Worm (Caenorhabditis elegans) whole organism, young adult: ENCODE results near the gene T04A6.1.

Experiments used
- B0336.3 ChIP-seq: fragments of 200-800 bp; sonication (Bioruptor generic); IDR thresholded peaks from 2 replicates; pipeline ENCODE4 v1.3.6; 2022; ENCODE audit warnings: missing genetic modification characterization, missing compliant biosample characterization
- C06A6.2 ChIP-seq: fragments of 200-800 bp; sonication (Bioruptor generic); conservative IDR thresholded peaks from 2 replicates; pipeline ENCODE4 v1.3.6; 2022; ENCODE audit warnings: missing genetic modification characterization, missing compliant biosample characterization
- C17E4.6 ChIP-seq: fragments of 200-800 bp; sonication (Bioruptor generic); IDR thresholded peaks from 2 replicates; pipeline ENCODE4 v1.3.6; 2022; ENCODE audit warnings: missing genetic modification reagents, missing genetic modification characterization, missing compliant biosample characterization
- F10E7.11 ChIP-seq: sonication (generic microtip); optimal IDR thresholded peaks from 2 replicates; lab custom pipeline; 2017; ENCODE audit warnings: mild to moderate bottlenecking, missing genetic modification characterization, moderate library complexity, missing compliant biosample characterization
- F33H1.4 ChIP-seq: fragments of 200-800 bp; sonication (Bioruptor generic); IDR thresholded peaks from 2 replicates; pipeline ENCODE4 v1.3.6; 2022; ENCODE audit warnings: missing genetic modification reagents, missing genetic modification characterization, missing compliant biosample characterization
- F39B2.1 ChIP-seq: fragments of 200-800 bp; sonication (Bioruptor generic); IDR thresholded peaks from 2 replicates; pipeline ENCODE4 v1.3.6; 2022; ENCODE audit warnings: missing genetic modification reagents, missing genetic modification characterization, missing compliant biosample characterization
- F49E8.2 ChIP-seq: sonication (generic microtip); optimal IDR thresholded peaks from 3 replicates; lab custom pipeline; 2017; ENCODE audit warnings: missing genetic modification characterization, mild to moderate bottlenecking, missing compliant biosample characterization, antibody characterized with exemption, moderate library complexity; ENCODE audit not compliant: insufficient read depth
- F55B11.4 ChIP-seq: sonication (generic microtip); optimal IDR thresholded peaks from 2 replicates; lab custom pipeline; 2016; ENCODE audit warnings: missing compliant biosample characterization, missing genetic modification characterization, borderline replicate concordance; ENCODE audit not compliant: insufficient read depth
- K11D2.4 ChIP-seq: fragments of 200-800 bp; sonication (Bioruptor generic); IDR thresholded peaks from 2 replicates; pipeline ENCODE4 v1.3.6; 2022; ENCODE audit warnings: missing genetic modification reagents, missing genetic modification characterization, missing compliant biosample characterization
- T07F8.4 ChIP-seq: sonication (generic microtip); optimal IDR thresholded peaks from 2 replicates; lab custom pipeline; 2016; ENCODE audit warnings: mild to moderate bottlenecking, missing genetic modification characterization, moderate library complexity, missing compliant biosample characterization
- Y56A3A.18 ChIP-seq: fragments of 200-800 bp; sonication (Bioruptor generic); IDR thresholded peaks from 2 replicates; pipeline ENCODE4 v1.3.6; 2022; ENCODE audit warnings: missing genetic modification reagents, missing genetic modification characterization, missing compliant biosample characterization
- Y67H2A.10 ChIP-seq: fragments of 200-800 bp; sonication (Bioruptor generic); conservative IDR thresholded peaks from 2 replicates; pipeline ENCODE4 v1.3.6; 2022; ENCODE audit warnings: missing genetic modification reagents, missing genetic modification characterization, missing compliant biosample characterization
- ama-1 ChIP-seq, 3 experiments: fragments of 150-350 bp in 1 of 3; sonication (generic microtip) in 2 of 3; optimal IDR thresholded peaks; 2 replicates each; lab custom pipeline; 2014 to 2018; ENCODE audit warnings: missing biosample characterization in 2 of 3, missing genetic modification characterization in 2 of 3, missing genetic modification reagents in 2 of 3
- aptf-2 ChIP-seq: fragments of 200-800 bp; sonication (Bioruptor generic); conservative IDR thresholded peaks from 2 replicates; pipeline ENCODE4 v1.3.6; 2022; ENCODE audit warnings: missing genetic modification reagents, missing genetic modification characterization, missing compliant biosample characterization
- athp-1 ChIP-seq: sonication (generic microtip); optimal IDR thresholded peaks from 2 replicates; lab custom pipeline; 2017; ENCODE audit warnings: mild to moderate bottlenecking, missing genetic modification characterization, missing compliant biosample characterization
- attf-3 ChIP-seq: fragments of 200-800 bp; sonication (Bioruptor generic); conservative IDR thresholded peaks from 2 replicates; pipeline ENCODE4 v1.3.6; 2022; ENCODE audit warnings: missing genetic modification reagents, missing genetic modification characterization, missing compliant biosample characterization
- bed-2 ChIP-seq: fragments of 200-800 bp; sonication (Bioruptor generic); IDR thresholded peaks from 2 replicates; pipeline ENCODE4 v1.3.6; 2022; ENCODE audit warnings: missing genetic modification reagents, missing genetic modification characterization, missing compliant biosample characterization
- ceh-100 ChIP-seq: fragments of 200-800 bp; sonication (Bioruptor generic); IDR thresholded peaks from 2 replicates; pipeline ENCODE4 v1.3.6; 2022; ENCODE audit warnings: missing genetic modification reagents, missing genetic modification characterization, missing compliant biosample characterization
- ceh-27 ChIP-seq: fragments of 200-800 bp; sonication (Bioruptor generic); optimal IDR thresholded peaks from 2 replicates; lab custom pipeline; 2018; ENCODE audit warnings: mild to moderate bottlenecking, missing genetic modification characterization, moderate library complexity, missing compliant biosample characterization
- chd-7 ChIP-seq: sonication (generic microtip); optimal IDR thresholded peaks from 2 replicates; lab custom pipeline; 2016; ENCODE audit warnings: mild to moderate bottlenecking, missing genetic modification characterization, moderate library complexity, missing compliant biosample characterization
- die-1 ChIP-seq: sonication (generic microtip); optimal IDR thresholded peaks from 2 replicates; lab custom pipeline; 2016; ENCODE audit warnings: missing genotype, mild to moderate bottlenecking, missing genetic modification characterization, missing compliant biosample characterization
- dox-1 ChIP-seq: fragments of 200-800 bp; sonication (Bioruptor generic); IDR thresholded peaks from 2 replicates; pipeline ENCODE4 v1.3.6; 2022; ENCODE audit warnings: missing genetic modification reagents, missing genetic modification characterization, missing compliant biosample characterization
- dpl-1 ChIP-seq: fragments of 150-350 bp; optimal IDR thresholded peaks from 2 replicates; lab custom pipeline; 2014; ENCODE audit warnings: missing biosample characterization, missing genetic modification reagents, missing genetic modification characterization
- efl-1 ChIP-seq: fragments of 150-350 bp; optimal IDR thresholded peaks from 2 replicates; lab custom pipeline; 2014; ENCODE audit warnings: missing biosample characterization, missing genetic modification reagents, missing genetic modification characterization
- egl-18 ChIP-seq: fragments of 200-800 bp; sonication (Bioruptor generic); IDR thresholded peaks from 2 replicates; pipeline ENCODE4 v1.3.6; 2022; ENCODE audit warnings: missing genetic modification reagents, missing genetic modification characterization, missing compliant biosample characterization
- ets-4 ChIP-seq: fragments of 200-800 bp; sonication (Bioruptor generic); optimal IDR thresholded peaks from 2 replicates; lab custom pipeline; 2018; ENCODE audit warnings: mild to moderate bottlenecking, missing genetic modification characterization, missing compliant biosample characterization
- hmg-20 ChIP-seq: fragments of 200-800 bp; sonication (Bioruptor generic); IDR thresholded peaks from 2 replicates; pipeline ENCODE4 v1.3.6; 2022; ENCODE audit warnings: missing genetic modification reagents, missing genetic modification characterization, missing compliant biosample characterization
- let-607 ChIP-seq, 2 experiments: fragments of 200-800 bp in 1 of 2; sonication (Bioruptor generic) in 1 of 2; sonication (generic microtip) in 1 of 2; optimal IDR thresholded peaks; 2 replicates each; lab custom pipeline; 2016 to 2018; ENCODE audit warnings: mild to moderate bottlenecking in 2 of 2, missing compliant biosample characterization in 2 of 2, missing genetic modification characterization in 2 of 2, moderate library complexity in 2 of 2, missing genotype in 1 of 2
- madf-6 ChIP-seq: fragments of 200-800 bp; sonication (Bioruptor generic); IDR thresholded peaks from 2 replicates; pipeline ENCODE4 v1.3.6; 2022; ENCODE audit warnings: missing genetic modification reagents, missing genetic modification characterization, missing compliant biosample characterization
- madf-8 ChIP-seq: fragments of 200-800 bp; sonication (Bioruptor generic); conservative IDR thresholded peaks from 2 replicates; pipeline ENCODE4 v1.3.6; 2022; ENCODE audit warnings: missing genetic modification reagents, missing genetic modification characterization, missing compliant biosample characterization
- mxl-1 ChIP-seq: sonication (generic microtip); optimal IDR thresholded peaks from 2 replicates; lab custom pipeline; 2016; ENCODE audit warnings: missing genetic modification characterization, missing compliant biosample characterization
- nfya-1 ChIP-seq: sonication (generic microtip); optimal IDR thresholded peaks from 2 replicates; lab custom pipeline; 2017; ENCODE audit warnings: antibody characterized with exemption, missing compliant biosample characterization, missing genetic modification characterization, borderline replicate concordance; ENCODE audit not compliant: insufficient read depth
- nfya-2 ChIP-seq: fragments of 200-800 bp; sonication (Bioruptor generic); IDR thresholded peaks from 2 replicates; pipeline ENCODE4 v1.3.6; 2022; ENCODE audit warnings: missing genetic modification reagents, missing genetic modification characterization, missing compliant biosample characterization
- nhr-179 ChIP-seq: sonication (generic microtip); optimal IDR thresholded peaks from 2 replicates; lab custom pipeline; 2016; ENCODE audit warnings: mild to moderate bottlenecking, missing genetic modification characterization, missing compliant biosample characterization
- nhr-80 ChIP-seq: sonication (generic microtip); optimal IDR thresholded peaks from 2 replicates; lab custom pipeline; 2016; ENCODE audit warnings: missing genetic modification characterization, missing compliant biosample characterization
- pha-4 ChIP-seq: fragments of 150-350 bp; sonication (generic microtip); optimal IDR thresholded peaks from 2 replicates; lab custom pipeline; 2014; ENCODE audit warnings: missing biosample characterization, missing genetic modification reagents, missing genetic modification characterization
- rcor-1 ChIP-seq: fragments of 200-800 bp; sonication (Bioruptor generic); IDR thresholded peaks from 2 replicates; pipeline ENCODE4 v1.3.6; 2022; ENCODE audit warnings: missing genetic modification reagents, missing genetic modification characterization, missing compliant biosample characterization
- rec-8 ChIP-seq, 2 experiments: sonication (generic microtip); optimal IDR thresholded peaks; 2 replicates each; lab custom pipeline; 2016; ENCODE audit warnings: mild to moderate bottlenecking in 2 of 2, missing genetic modification characterization in 2 of 2, missing genetic modification reagents in 2 of 2, missing genotype in 2 of 2, missing biosample characterization in 1 of 2, missing compliant biosample characterization in 1 of 2, moderate library complexity in 1 of 2
- repo-1 ChIP-seq: sonication (generic microtip); optimal IDR thresholded peaks from 2 replicates; lab custom pipeline; 2017; ENCODE audit warnings: mild to moderate bottlenecking, missing genetic modification characterization, missing compliant biosample characterization
- snpc-3.4 ChIP-seq: sonication (generic microtip); optimal IDR thresholded peaks from 2 replicates; lab custom pipeline; 2017; ENCODE audit warnings: missing genetic modification characterization, mild to moderate bottlenecking, missing compliant biosample characterization, antibody characterized with exemption, moderate library complexity, missing genotype, missing genetic modification reagents
- sptf-2 ChIP-seq: fragments of 200-800 bp; sonication (Bioruptor generic); optimal IDR thresholded peaks from 2 replicates; lab custom pipeline; 2018; ENCODE audit warnings: mild to moderate bottlenecking, missing genetic modification characterization, missing compliant biosample characterization
- tlf-1 ChIP-seq: fragments of 200-800 bp; sonication (Bioruptor generic); optimal IDR thresholded peaks from 2 replicates; lab custom pipeline; 2018; ENCODE audit warnings: mild to moderate bottlenecking, missing genetic modification characterization, missing compliant biosample characterization
- unc-62 ChIP-seq: fragments of 150-350 bp; optimal IDR thresholded peaks from 2 replicates; lab custom pipeline; 2014; ENCODE audit warnings: missing biosample characterization, missing genetic modification reagents, missing genetic modification characterization
- ztf-18 ChIP-seq: sonication (generic microtip); optimal IDR thresholded peaks from 2 replicates; lab custom pipeline; 2016; ENCODE audit warnings: missing genotype, mild to moderate bottlenecking, missing genetic modification characterization, missing compliant biosample characterization
- ztf-25 ChIP-seq: fragments of 200-800 bp; sonication (Bioruptor generic); IDR thresholded peaks from 2 replicates; pipeline ENCODE4 v1.3.6; 2022; ENCODE audit warnings: missing genetic modification reagents, missing genetic modification characterization, missing compliant biosample characterization
- ztf-28 ChIP-seq: fragments of 200-800 bp; sonication (Bioruptor generic); IDR thresholded peaks from 2 replicates; pipeline ENCODE4 v1.3.6; 2022; ENCODE audit warnings: missing genetic modification reagents, missing genetic modification characterization, missing compliant biosample characterization

The T04A6.1 gene

ce11 chrIII:7571726-7572125, 44.6 kb upstream of the T04A6.1 start (continued):
- peak; percentile 38 for TF ChIP-seq rcor-1

ce11 chrIII:7572781-7573400, 43.4 kb upstream of the T04A6.1 start, which contains the start of the genes rpl-9 and lpd-7:
Gene rpl-9 (minus strand): TSS chrIII:7572831.
Gene lpd-7 (plus strand): TSS chrIII:7573350.
- TF ChIP-seq nfya-2 (GFP tag; lab: Robert Waterston, UW), result no peak
- no peak for TF ChIP-seq ztf-25 (GFP tag; lab: Robert Waterston, UW)
- no peak for TF ChIP-seq Y56A3A.18 (GFP tag; lab: Robert Waterston, UW)
- TF ChIP-seq mxl-1 (tag; lab: Kevin White, UChicago), result no peak
- TF ChIP-seq sptf-2 (GFP tag; lab: Kevin White, UChicago), result no peak
- no peak for TF ChIP-seq athp-1 (tag; lab: Kevin White, UChicago)
- TF ChIP-seq efl-1 (GFP tag; lab: Kevin White, UChicago), result no peak
- TF ChIP-seq snpc-3.4 (tag; lab: Kevin White, UChicago), result no peak
- no peak for TF ChIP-seq B0336.3 (GFP tag; lab: Robert Waterston, UW)
- TF ChIP-seq F33H1.4, result peak; percentile 37; the same call in 1 of the 2 replicates
- TF ChIP-seq pha-4 (tag; lab: Kevin White, UChicago), result no peak
- TF ChIP-seq madf-6 (GFP tag; lab: Robert Waterston, UW), result peak; percentile 15; the same call in 1 of the 2 replicates
- TF ChIP-seq ceh-100 (GFP tag; lab: Robert Waterston, UW), result no peak
- TF ChIP-seq F39B2.1, result no peak
- TF ChIP-seq egl-18 (GFP tag; lab: Robert Waterston, UW), result no peak
- TF ChIP-seq ztf-18 (tag; lab: Kevin White, UChicago), result peak; percentile 30
- peak; percentile 41 for TF ChIP-seq dpl-1 (GFP tag; lab: Kevin White, UChicago)
- peak; percentile 34 for TF ChIP-seq F49E8.2 (tag; lab: Kevin White, UChicago)
- TF ChIP-seq Y67H2A.10, result no peak
- no peak for TF ChIP-seq repo-1 (tag; lab: Kevin White, UChicago)
- no peak for TF ChIP-seq F55B11.4 (tag; lab: Kevin White, UChicago)
- TF ChIP-seq T07F8.4 (tag; lab: Kevin White, UChicago), result no peak
- no peak for TF ChIP-seq nhr-179 (tag; lab: Kevin White, UChicago)
- no peak for TF ChIP-seq hmg-20 (GFP tag; lab: Robert Waterston, UW)
- peak; percentile 65; the same call in 1 of the 2 replicates for TF ChIP-seq attf-3
- TF ChIP-seq K11D2.4 (GFP tag; lab: Robert Waterston, UW), result no peak
- TF ChIP-seq nhr-80, result peak; percentile 59
- TF ChIP-seq ceh-27 (GFP tag; lab: Kevin White, UChicago), result peak; percentile 75
- TF ChIP-seq aptf-2, result no peak
- no peak for TF ChIP-seq ama-1 (optimal IDR thresholded peaks at IDR 0.05; lab: Kevin White, UChicago)
- no peak for TF ChIP-seq ama-1 (GFP tag; optimal IDR thresholded peaks at IDR 0.05; lab: Kevin White, UChicago)
- TF ChIP-seq tlf-1 (GFP tag; lab: Kevin White, UChicago), result no peak
- no peak for TF ChIP-seq let-607 (tag; optimal IDR thresholded peaks at IDR 0.05; lab: Kevin White, UChicago)
- TF ChIP-seq dox-1 (GFP tag; lab: Robert Waterston, UW), result peak; percentile 53; the same call in 1 of the 2 replicates
- no peak for TF ChIP-seq chd-7 (tag; lab: Kevin White, UChicago)
- no peak for TF ChIP-seq ets-4 (GFP tag; lab: Kevin White, UChicago)
- TF ChIP-seq rec-8 (tag; optimal IDR thresholded peaks at IDR 0.05; lab: Kevin White, UChicago), result no peak
- TF ChIP-seq unc-62 (GFP tag; lab: Kevin White, UChicago), result no peak
- TF ChIP-seq nfya-1 (tag; lab: Kevin White, UChicago), result no peak
- no peak for TF ChIP-seq bed-2 (GFP tag; lab: Robert Waterston, UW)
- TF ChIP-seq ztf-28 (GFP tag; lab: Robert Waterston, UW), result peak; percentile 55; the same call in 1 of the 2 replicates
- TF ChIP-seq F10E7.11 (tag; lab: Kevin White, UChicago), result no peak
- no peak for TF ChIP-seq die-1 (tag; lab: Kevin White, UChicago)
- no peak for TF ChIP-seq madf-8
- no peak for TF ChIP-seq C17E4.6 (GFP tag; lab: Robert Waterston, UW)
- no peak for TF ChIP-seq C06A6.2 (GFP tag; lab: Robert Waterston, UW)
